Fruit fly (Drosophila melanogaster) whole organism, embryonic: ENCODE data around the gene CCDC53.
A peak's percentile ranks its signal among the peaks of the same experiment; 100 is the strongest.

ENCODE experiments used
- Bteb2 ChIP-seq: fragments of 200-800 bp; sonication (Bioruptor generic); optimal IDR thresholded peaks from 2 replicates; lab custom pipeline; 2016; ENCODE audit warnings: missing biosample characterization, missing genetic modification characterization
- C15 ChIP-seq: fragments of 200-800 bp; sonication (Bioruptor generic); IDR thresholded peaks from 3 replicates; pipeline ENCODE4 v1.3.6; 2022; ENCODE audit warnings: missing biosample characterization, missing genetic modification characterization
- CG10366 ChIP-seq: fragments of 200-800 bp; sonication (Bioruptor generic); IDR thresholded peaks from 2 replicates; pipeline ENCODE4 v1.3.6; 2022; ENCODE audit warnings: missing biosample characterization, missing genetic modification characterization
- CG10565 ChIP-seq: fragments of 200-800 bp; sonication (Bioruptor generic); optimal IDR thresholded peaks from 3 replicates; lab custom pipeline; 2016; ENCODE audit warnings: missing biosample characterization, mild to moderate bottlenecking, missing genetic modification characterization
- CG10979 ChIP-seq: fragments of 200-800 bp; sonication (Bioruptor generic); optimal IDR thresholded peaks from 2 replicates; lab custom pipeline; 2018; ENCODE audit warnings: missing biosample characterization, mild to moderate bottlenecking, missing genetic modification characterization, moderate library complexity
- CG11093 ChIP-seq: fragments of 200-800 bp; sonication (Bioruptor generic); IDR thresholded peaks from 3 replicates; pipeline ENCODE4 v1.3.6; 2022; ENCODE audit warnings: missing biosample characterization, missing genetic modification characterization
- CG11398 ChIP-seq: fragments of 200-800 bp; sonication (Bioruptor generic); optimal IDR thresholded peaks from 2 replicates; lab custom pipeline; 2016; ENCODE audit warnings: missing biosample characterization, missing genetic modification characterization
- CG11504 ChIP-seq: fragments of 200-800 bp; sonication (Bioruptor generic); optimal IDR thresholded peaks from 3 replicates; lab custom pipeline; 2019; ENCODE audit warnings: missing biosample characterization, mild to moderate bottlenecking, missing genetic modification characterization, moderate library complexity
- CG12071 ChIP-seq: fragments of 200-800 bp; sonication (Bioruptor generic); optimal IDR thresholded peaks from 3 replicates; lab custom pipeline; 2018; ENCODE audit warnings: missing biosample characterization, mild to moderate bottlenecking, missing genetic modification characterization
- CG12155 ChIP-seq: fragments of 200-800 bp; sonication (Bioruptor generic); optimal IDR thresholded peaks from 3 replicates; lab custom pipeline; 2016; ENCODE audit warnings: missing biosample characterization, missing genetic modification characterization
- CG12299 ChIP-seq: fragments of 200-800 bp; sonication (Bioruptor generic); optimal IDR thresholded peaks from 2 replicates; lab custom pipeline; 2018; ENCODE audit warnings: missing biosample characterization, mild to moderate bottlenecking, missing genetic modification characterization
- CG1233 ChIP-seq: fragments of 200-800 bp; sonication (Bioruptor generic); optimal IDR thresholded peaks from 4 replicates; lab custom pipeline; 2018; ENCODE audit warnings: missing biosample characterization, mild to moderate bottlenecking, missing genetic modification characterization
- CG15269 ChIP-seq: fragments of 200-800 bp; sonication (Bioruptor generic); optimal IDR thresholded peaks from 2 replicates; lab custom pipeline; 2018; ENCODE audit warnings: missing biosample characterization, mild to moderate bottlenecking, missing genetic modification characterization, moderate library complexity
- CG17802 ChIP-seq: fragments of 200-800 bp; sonication (Bioruptor generic); optimal IDR thresholded peaks from 2 replicates; lab custom pipeline; 2018; ENCODE audit warnings: missing biosample characterization, mild to moderate bottlenecking, missing genetic modification characterization, moderate library complexity
- CG2678 ChIP-seq: fragments of 200-800 bp; sonication (Bioruptor generic); optimal IDR thresholded peaks from 3 replicates; lab custom pipeline; 2019; ENCODE audit warnings: missing biosample characterization, mild to moderate bottlenecking, missing genetic modification characterization, moderate library complexity
- CG2875 ChIP-seq: fragments of 200-800 bp; sonication (Bioruptor generic); optimal IDR thresholded peaks from 2 replicates; lab custom pipeline; 2017; ENCODE audit warnings: missing biosample characterization, mild to moderate bottlenecking, missing genetic modification characterization, missing genetic modification reagents
- CG30020 ChIP-seq: fragments of 200-800 bp; optimal IDR thresholded peaks from 2 replicates; lab custom pipeline; 2019; ENCODE audit warnings: missing biosample characterization, mild to moderate bottlenecking, missing genetic modification characterization, moderate library complexity
- CG30431 ChIP-seq: fragments of 200-800 bp; sonication (Bioruptor generic); optimal IDR thresholded peaks from 2 replicates; lab custom pipeline; 2017; ENCODE audit warnings: missing biosample characterization, missing genetic modification characterization
- CG34224 ChIP-seq: fragments of 200-800 bp; sonication (Bioruptor generic); IDR thresholded peaks from 3 replicates; pipeline ENCODE4 v1.3.6; 2022; ENCODE audit warnings: missing biosample characterization, missing genetic modification characterization; ENCODE audit not compliant: partially characterized antibody
- CG34422 ChIP-seq: fragments of 200-800 bp; sonication (Bioruptor generic); IDR thresholded peaks from 3 replicates; pipeline ENCODE4 v1.3.6; 2022; ENCODE audit warnings: missing biosample characterization, missing genetic modification characterization
- CG3847 ChIP-seq: fragments of 200-800 bp; sonication (Bioruptor generic); IDR thresholded peaks from 2 replicates; pipeline ENCODE4 v1.3.6; 2022; ENCODE audit warnings: missing biosample characterization, missing genetic modification characterization
- CG6813 ChIP-seq: fragments of 200-800 bp; sonication (Bioruptor generic); optimal IDR thresholded peaks from 2 replicates; lab custom pipeline; 2017; ENCODE audit warnings: missing biosample characterization, missing genetic modification characterization, mild to moderate bottlenecking, moderate library complexity, missing genetic modification reagents
- CG8359 ChIP-seq: fragments of 200-800 bp; sonication (Bioruptor generic); optimal IDR thresholded peaks from 2 replicates; lab custom pipeline; 2017; ENCODE audit warnings: missing biosample characterization, mild to moderate bottlenecking, missing genetic modification characterization, borderline replicate concordance
- CG9727 ChIP-seq: fragments of 200-800 bp; sonication (Bioruptor generic); optimal IDR thresholded peaks from 3 replicates; lab custom pipeline; 2017; ENCODE audit warnings: missing biosample characterization, mild to moderate bottlenecking, missing genetic modification characterization
- CG9876 ChIP-seq: fragments of 200-800 bp; sonication (Bioruptor generic); optimal IDR thresholded peaks from 2 replicates; lab custom pipeline; 2016; ENCODE audit warnings: missing biosample characterization, missing genetic modification characterization
- Dfd ChIP-seq, 2 experiments: fragments of >200 bp; optimal IDR thresholded peaks; 2 replicates each; lab custom pipeline; 2017; ENCODE audit warnings: missing biosample characterization in 2 of 2, missing genetic modification characterization in 2 of 2
- Gug ChIP-seq: fragments of 200-800 bp; sonication (Bioruptor generic); IDR thresholded peaks from 4 replicates; pipeline ENCODE4 v1.3.6; 2022; ENCODE audit warnings: missing biosample characterization, missing genetic modification characterization
- HLH54F ChIP-seq: fragments of 200-800 bp; sonication (Bioruptor generic); optimal IDR thresholded peaks from 3 replicates; lab custom pipeline; 2016; ENCODE audit warnings: missing biosample characterization, missing genetic modification characterization
- Hsf ChIP-seq: fragments of 200-800 bp; sonication (Bioruptor generic); optimal IDR thresholded peaks from 3 replicates; lab custom pipeline; 2016; ENCODE audit warnings: missing biosample characterization, missing genetic modification characterization
- MTF-1 ChIP-seq: fragments of 200-800 bp; sonication (Bioruptor generic); optimal IDR thresholded peaks from 2 replicates; lab custom pipeline; 2018; ENCODE audit warnings: missing biosample characterization, mild to moderate bottlenecking, missing genetic modification characterization, borderline replicate concordance
- Mes4 ChIP-seq: fragments of 200-800 bp; sonication (Bioruptor generic); optimal IDR thresholded peaks from 2 replicates; lab custom pipeline; 2016; ENCODE audit warnings: missing biosample characterization, missing genetic modification characterization
- Nf-YB ChIP-seq: fragments of 200-800 bp; sonication (Bioruptor generic); optimal IDR thresholded peaks from 3 replicates; lab custom pipeline; 2019; ENCODE audit warnings: missing biosample characterization, mild to moderate bottlenecking, missing genetic modification characterization, moderate library complexity
- Nf-YC ChIP-seq: fragments of 200-800 bp; optimal IDR thresholded peaks from 3 replicates; lab custom pipeline; 2019; ENCODE audit warnings: missing biosample characterization, mild to moderate bottlenecking, missing genetic modification characterization, moderate library complexity
- Stat92E ChIP-seq, 3 experiments: fragments of >200 bp in 2 of 3; fragments of 200-800 bp in 1 of 3; sonication (Bioruptor generic) in 1 of 3; optimal IDR thresholded peaks; 2 replicates each; lab custom pipeline; 2017 to 2019; ENCODE audit warnings: missing biosample characterization in 3 of 3, missing genetic modification characterization in 3 of 3, mild to moderate bottlenecking in 1 of 3, moderate library complexity in 1 of 3
- al ChIP-seq: fragments of 200-800 bp; sonication (Bioruptor generic); IDR thresholded peaks from 2 replicates; pipeline ENCODE4 v1.3.6; 2022; ENCODE audit warnings: missing biosample characterization, missing genetic modification characterization
- bigmax ChIP-seq: fragments of 200-800 bp; sonication (Bioruptor generic); optimal IDR thresholded peaks from 2 replicates; lab custom pipeline; 2018; ENCODE audit warnings: missing biosample characterization, mild to moderate bottlenecking, missing genetic modification characterization
- danr ChIP-seq: fragments of 200-800 bp; sonication (Bioruptor generic); IDR thresholded peaks from 2 replicates; pipeline ENCODE4 v1.3.6; 2022; ENCODE audit warnings: missing biosample characterization, missing genetic modification characterization
- fru ChIP-seq: fragments of >200 bp; optimal IDR thresholded peaks from 2 replicates; lab custom pipeline; 2017
- gsb ChIP-seq: fragments of 200-800 bp; sonication (Bioruptor generic); IDR thresholded peaks from 2 replicates; pipeline ENCODE4 v1.3.6; 2022; ENCODE audit warnings: missing biosample characterization, missing genetic modification characterization
- kni ChIP-seq: fragments of 200-800 bp; sonication (Bioruptor generic); optimal IDR thresholded peaks from 3 replicates; lab custom pipeline; 2017; ENCODE audit warnings: mild to moderate bottlenecking, missing biosample characterization, missing genetic modification reagents, missing genetic modification characterization
- lbe ChIP-seq: fragments of 200-800 bp; sonication (Bioruptor generic); optimal IDR thresholded peaks from 2 replicates; lab custom pipeline; 2016; ENCODE audit warnings: missing biosample characterization, mild to moderate bottlenecking, missing genetic modification characterization
- nerfin-1 ChIP-seq: fragments of 200-800 bp; sonication (Bioruptor generic); optimal IDR thresholded peaks from 3 replicates; lab custom pipeline; 2019; ENCODE audit warnings: missing biosample characterization, mild to moderate bottlenecking, missing genetic modification characterization, moderate library complexity
- psq ChIP-seq: fragments of 200-800 bp; sonication (Bioruptor generic); optimal IDR thresholded peaks from 2 replicates; lab custom pipeline; 2017; ENCODE audit warnings: missing biosample characterization, missing genetic modification characterization
- pzg ChIP-seq: fragments of 200-800 bp; sonication (Bioruptor generic); optimal IDR thresholded peaks from 3 replicates; lab custom pipeline; 2018; ENCODE audit warnings: missing biosample characterization, mild to moderate bottlenecking, missing genetic modification characterization, moderate library complexity
- ro ChIP-seq: fragments of 200-800 bp; sonication (Bioruptor generic); IDR thresholded peaks from 2 replicates; pipeline ENCODE4 v1.3.6; 2022; ENCODE audit warnings: missing biosample characterization, missing genetic modification characterization
- sim ChIP-seq: fragments of 200-800 bp; sonication (Bioruptor generic); IDR thresholded peaks from 2 replicates; pipeline ENCODE4 v1.3.6; 2022; ENCODE audit warnings: missing biosample characterization, missing genetic modification characterization
- slp2 ChIP-seq: fragments of 200-800 bp; sonication (Bioruptor generic); optimal IDR thresholded peaks from 2 replicates; lab custom pipeline; 2016; ENCODE audit warnings: missing biosample characterization, missing genetic modification characterization
- stwl ChIP-seq: fragments of 200-800 bp; sonication (Bioruptor generic); optimal IDR thresholded peaks from 3 replicates; lab custom pipeline; 2018; ENCODE audit warnings: missing biosample characterization, mild to moderate bottlenecking, missing genetic modification characterization, moderate library complexity
- vnd ChIP-seq: fragments of 200-800 bp; sonication (Bioruptor generic); IDR thresholded peaks from 3 replicates; pipeline ENCODE4 v1.3.6; 2022; ENCODE audit warnings: missing biosample characterization, missing genetic modification characterization; ENCODE audit not compliant: partially characterized antibody
- zfh2 ChIP-seq: fragments of 200-800 bp; sonication (Bioruptor generic); optimal IDR thresholded peaks from 2 replicates; lab custom pipeline; 2016; ENCODE audit warnings: missing biosample characterization, missing genetic modification characterization

CCDC53 gene

DNA sequence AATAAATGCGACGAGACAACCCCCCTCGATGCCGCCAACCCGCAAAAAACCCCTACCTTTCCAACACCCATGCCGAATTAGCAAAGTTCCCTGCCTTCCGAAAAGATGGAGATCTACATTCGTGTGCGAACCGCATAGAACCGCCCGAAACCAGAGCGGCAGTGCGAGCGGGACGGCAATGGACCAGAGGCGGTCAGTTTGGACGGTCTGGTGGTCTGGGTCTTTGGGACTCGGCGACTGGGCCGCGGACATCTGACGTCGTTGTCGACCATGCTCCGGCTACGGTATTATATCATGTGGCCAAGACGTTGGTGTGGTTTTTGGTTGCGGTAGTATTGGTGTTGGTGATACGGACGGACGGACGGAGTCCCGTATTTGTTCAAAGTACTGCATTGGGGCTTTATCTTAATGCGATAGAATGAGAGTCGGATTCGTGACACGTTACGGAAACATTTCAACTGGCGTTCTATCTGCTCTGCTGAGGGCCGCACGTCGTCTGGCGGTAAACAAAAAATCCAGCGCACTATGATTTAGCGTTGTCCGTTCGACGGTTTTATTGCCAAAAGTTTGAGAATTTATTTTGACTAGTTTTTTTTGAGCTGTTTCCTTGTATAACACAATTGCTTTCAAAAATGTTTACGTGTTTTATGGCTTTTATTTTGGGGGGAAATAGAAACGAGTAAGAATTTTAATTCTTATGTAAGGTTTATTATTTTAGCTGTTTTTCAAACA lies 46.0 kb downstream of the CCDC53 start (continued):
- TF ChIP-seq ro (GFP tag; lab: Robert Waterston, UW) (no peak), CG11504 (tag; lab: Kevin White, UChicago) (peak; percentile 34), Dfd (GFP tag; optimal IDR thresholded peaks at IDR 0.05; lab: Kevin White, UChicago) (no peak), CG6813 (GFP tag; lab: Kevin White, UChicago) (no peak), HLH54F (no peak), CG11093 (GFP tag; lab: Robert Waterston, UW) (no peak), zfh2 (GFP tag; lab: Kevin White, UChicago) (peak; percentile 29), vnd (GFP tag; lab: Robert Waterston, UW) (no peak), fru (no peak), CG11398 (no peak), C15 (GFP tag; lab: Robert Waterston, UW) (no peak), gsb (no peak), CG34224 (GFP tag; lab: Robert Waterston, UW) (no peak), MTF-1 (no peak), pzg (GFP tag; lab: Kevin White, UChicago) (no peak), CG2678 (tag; lab: Kevin White, UChicago) (peak; percentile 36), Stat92E (GFP tag; optimal IDR thresholded peaks at IDR 0.05; lab: Kevin White, UChicago) (no peak), CG3847 (GFP tag; lab: Robert Waterston, UW) (0 out of 2 replicates have a peak, but pooled peaks have one; percentile 8), lbe (GFP tag; lab: Kevin White, UChicago) (no peak), CG12299 (tag; lab: Kevin White, UChicago) (no peak), CG30020 (tag; lab: Kevin White, UChicago) (no peak), CG9727 (GFP tag; lab: Kevin White, UChicago) (no peak), Bteb2 (GFP tag; lab: Kevin White, UChicago) (no peak), CG12155 (GFP tag; lab: Kevin White, UChicago) (peak; percentile 19), psq (no peak), nerfin-1 (tag; lab: Kevin White, UChicago) (no peak), CG1233 (GFP tag; lab: Kevin White, UChicago) (no peak), Nf-YC (tag; lab: Kevin White, UChicago) (no peak), CG34422 (GFP tag; lab: Robert Waterston, UW) (peak; percentile 13; the same call in 1 of the 3 replicates), CG10565 (GFP tag; lab: Kevin White, UChicago) (no peak), stwl (tag; lab: Kevin White, UChicago) (no peak), sim (GFP tag; lab: Robert Waterston, UW) (no peak), CG8359 (no peak), CG10366 (GFP tag; lab: Robert Waterston, UW) (no peak), bigmax (GFP tag; lab: Kevin White, UChicago) (no peak), slp2 (GFP tag; lab: Kevin White, UChicago) (no peak), Nf-YB (GFP tag; lab: Kevin White, UChicago) (no peak), CG15269 (tag; lab: Kevin White, UChicago) (peak; percentile 36), Mes4 (no peak), CG12071 (GFP tag; lab: Kevin White, UChicago) (no peak), CG30431 (GFP tag; lab: Kevin White, UChicago) (no peak), al (no peak), CG2875 (GFP tag; lab: Kevin White, UChicago) (no peak), Gug (GFP tag; lab: Robert Waterston, UW) (no peak), danr (GFP tag; lab: Robert Waterston, UW) (no peak), CG9876 (GFP tag; lab: Kevin White, UChicago) (no peak), CG10979 (no peak), kni (no peak), CG17802 (tag; lab: Kevin White, UChicago) (no peak), Hsf (GFP tag; lab: Kevin White, UChicago) (no peak)
